Fruit fly (Drosophila melanogaster) whole organism, embryonic: ENCODE results near the gene CG43954.

Source experiments
- Ada2b ChIP-seq: fragments of 200-800 bp; sonication (Bioruptor generic); IDR thresholded peaks from 2 replicates; pipeline ENCODE4 v1.3.6; 2022; ENCODE audit warnings: missing biosample characterization, missing genetic modification characterization
- CG1024 ChIP-seq: fragments of 200-800 bp; sonication (Bioruptor generic); IDR thresholded peaks from 2 replicates; pipeline ENCODE4 v1.3.6; 2022; ENCODE audit warnings: missing biosample characterization, missing genetic modification characterization
- CG10431 ChIP-seq: fragments of 200-800 bp; sonication (Bioruptor generic); optimal IDR thresholded peaks from 3 replicates; lab custom pipeline; 2018; ENCODE audit warnings: missing biosample characterization, mild to moderate bottlenecking, missing genetic modification characterization
- CG10462 ChIP-seq: fragments of 200-800 bp; sonication (Bioruptor generic); optimal IDR thresholded peaks from 2 replicates; lab custom pipeline; 2016; ENCODE audit warnings: missing biosample characterization, missing genetic modification characterization
- CG13287 ChIP-seq: fragments of 200-800 bp; sonication (Bioruptor generic); IDR thresholded peaks from 2 replicates; pipeline ENCODE4 v1.3.6; 2022; ENCODE audit warnings: missing biosample characterization, missing genetic modification characterization; ENCODE audit not compliant: partially characterized antibody
- CG14860 ChIP-seq: fragments of 200-800 bp; sonication (Bioruptor generic); IDR thresholded peaks from 3 replicates; pipeline ENCODE4 v1.3.6; 2022; ENCODE audit warnings: missing biosample characterization, missing genetic modification characterization; ENCODE audit not compliant: partially characterized antibody
- CG15269 ChIP-seq: fragments of 200-800 bp; sonication (Bioruptor generic); optimal IDR thresholded peaks from 2 replicates; lab custom pipeline; 2018; ENCODE audit warnings: missing biosample characterization, mild to moderate bottlenecking, missing genetic modification characterization, moderate library complexity
- CG1647 ChIP-seq: fragments of 200-800 bp; sonication (Bioruptor generic); optimal IDR thresholded peaks from 3 replicates; lab custom pipeline; 2016; ENCODE audit warnings: missing biosample characterization, missing genetic modification characterization
- CG16863 ChIP-seq: fragments of 200-800 bp; sonication (Bioruptor generic); optimal IDR thresholded peaks from 3 replicates; lab custom pipeline; 2016; ENCODE audit warnings: missing biosample characterization, missing genetic modification characterization
- CG18619 ChIP-seq: fragments of 200-800 bp; sonication (Bioruptor generic); optimal IDR thresholded peaks from 3 replicates; lab custom pipeline; 2017; ENCODE audit warnings: missing biosample characterization, mild to moderate bottlenecking, missing genetic modification characterization
- CG18764 ChIP-seq: fragments of 200-800 bp; sonication (Bioruptor generic); optimal IDR thresholded peaks from 3 replicates; lab custom pipeline; 2016; ENCODE audit warnings: missing biosample characterization, missing genetic modification characterization
- CG2202 ChIP-seq: fragments of 200-800 bp; sonication (Bioruptor generic); optimal IDR thresholded peaks from 2 replicates; lab custom pipeline; 2018; ENCODE audit warnings: missing biosample characterization, mild to moderate bottlenecking, missing genetic modification characterization
- CG30403 ChIP-seq: fragments of 200-800 bp; sonication (Bioruptor generic); optimal IDR thresholded peaks from 3 replicates; lab custom pipeline; 2016; ENCODE audit warnings: missing biosample characterization, missing genetic modification characterization
- CG34224 ChIP-seq: fragments of 200-800 bp; sonication (Bioruptor generic); IDR thresholded peaks from 3 replicates; pipeline ENCODE4 v1.3.6; 2022; ENCODE audit warnings: missing biosample characterization, missing genetic modification characterization; ENCODE audit not compliant: partially characterized antibody
- CG4328 ChIP-seq: fragments of 200-800 bp; sonication (Bioruptor generic); optimal IDR thresholded peaks from 3 replicates; lab custom pipeline; 2017; ENCODE audit warnings: missing biosample characterization, missing genetic modification reagents, missing genetic modification characterization
- CG8089 ChIP-seq: fragments of 200-800 bp; sonication (Bioruptor generic); optimal IDR thresholded peaks from 3 replicates; lab custom pipeline; 2016; ENCODE audit warnings: missing biosample characterization, missing genetic modification characterization
- CG8290 ChIP-seq, 3 experiments: fragments of 200-800 bp; sonication (Bioruptor generic); optimal IDR thresholded peaks; 2 replicates each; lab custom pipeline; 2016 to 2019; ENCODE audit warnings: missing biosample characterization in 3 of 3, missing genetic modification characterization in 3 of 3, mild to moderate bottlenecking in 2 of 3, moderate library complexity in 1 of 3
- CG9609 ChIP-seq: fragments of 200-800 bp; sonication (Bioruptor generic); optimal IDR thresholded peaks from 3 replicates; lab custom pipeline; 2016; ENCODE audit warnings: missing biosample characterization, missing genetic modification characterization
- Camta ChIP-seq: fragments of 200-800 bp; sonication (Bioruptor generic); optimal IDR thresholded peaks from 2 replicates; lab custom pipeline; 2016; ENCODE audit warnings: missing biosample characterization, missing genetic modification characterization
- Dip3 ChIP-seq: fragments of 200-800 bp; sonication (Bioruptor generic); optimal IDR thresholded peaks from 3 replicates; lab custom pipeline; 2016; ENCODE audit warnings: missing biosample characterization, missing genetic modification characterization
- Drgx ChIP-seq: fragments of 200-800 bp; sonication (Bioruptor generic); IDR thresholded peaks from 2 replicates; pipeline ENCODE4 v1.3.6; 2022; ENCODE audit warnings: missing biosample characterization, missing genetic modification characterization
- Eip74EF ChIP-seq, 2 experiments: fragments of 200-800 bp in 1 of 2; fragments of >200 bp in 1 of 2; sonication (Bioruptor generic) in 1 of 2; optimal IDR thresholded peaks; 2 replicates each; lab custom pipeline; 2017 to 2019; ENCODE audit warnings: missing biosample characterization in 2 of 2, missing genetic modification characterization in 2 of 2, mild to moderate bottlenecking in 1 of 2, moderate library complexity in 1 of 2
- Ets97D ChIP-seq: fragments of 200-800 bp; sonication (Bioruptor generic); optimal IDR thresholded peaks from 3 replicates; lab custom pipeline; 2016; ENCODE audit warnings: missing biosample characterization, missing genetic modification characterization
- HHEX ChIP-seq: fragments of 200-800 bp; sonication (Bioruptor generic); optimal IDR thresholded peaks from 3 replicates; lab custom pipeline; 2017; ENCODE audit warnings: missing biosample characterization, mild to moderate bottlenecking, missing genetic modification characterization, missing genetic modification reagents
- Hr3 ChIP-seq: fragments of 200-800 bp; sonication (Bioruptor generic); optimal IDR thresholded peaks from 3 replicates; lab custom pipeline; 2016; ENCODE audit warnings: missing biosample characterization, missing genetic modification characterization
- Med ChIP-seq: fragments of 200-800 bp; sonication (Bioruptor generic); peaks from one replicate; lab custom pipeline; 2016; ENCODE audit warnings: missing biosample characterization, missing genetic modification characterization, mild to moderate bottlenecking, inconsistent platforms, moderate library complexity
- Mrtf ChIP-seq: fragments of 200-800 bp; sonication (Bioruptor generic); IDR thresholded peaks from 3 replicates; pipeline ENCODE4 v1.3.6; 2022; ENCODE audit warnings: missing biosample characterization, missing genetic modification characterization
- NC2β ChIP-seq: fragments of 200-800 bp; sonication (Bioruptor generic); optimal IDR thresholded peaks from 2 replicates; lab custom pipeline; 2016; ENCODE audit warnings: missing biosample characterization, missing genetic modification characterization
- Nf-YC ChIP-seq: fragments of 200-800 bp; optimal IDR thresholded peaks from 3 replicates; lab custom pipeline; 2019; ENCODE audit warnings: missing biosample characterization, mild to moderate bottlenecking, missing genetic modification characterization, moderate library complexity
- Rfx ChIP-seq: fragments of 200-800 bp; sonication (Bioruptor generic); IDR thresholded peaks from 2 replicates; pipeline ENCODE4 v1.3.6; 2022; ENCODE audit warnings: missing biosample characterization, missing genetic modification characterization
- Ssrp ChIP-seq: fragments of 200-800 bp; sonication (Bioruptor generic); optimal IDR thresholded peaks from 2 replicates; lab custom pipeline; 2018; ENCODE audit warnings: missing biosample characterization, mild to moderate bottlenecking, missing genetic modification characterization, moderate library complexity
- Tbp ChIP-seq: fragments of >200 bp; optimal IDR thresholded peaks from 2 replicates; lab custom pipeline; 2018; ENCODE audit warnings: missing biosample characterization, missing genetic modification characterization
- ab ChIP-seq: fragments of 200-800 bp; sonication (Bioruptor generic); optimal IDR thresholded peaks from 2 replicates; lab custom pipeline; 2016; ENCODE audit warnings: missing biosample characterization, missing genetic modification characterization
- abd-A ChIP-seq: fragments of 200-800 bp; sonication (Bioruptor generic); optimal IDR thresholded peaks from 3 replicates; lab custom pipeline; 2019; ENCODE audit warnings: missing biosample characterization, mild to moderate bottlenecking, missing genetic modification characterization, moderate library complexity
- ash1 ChIP-seq: fragments of 200-800 bp; sonication (Bioruptor generic); optimal IDR thresholded peaks from 2 replicates; lab custom pipeline; 2018; ENCODE audit warnings: missing biosample characterization, mild to moderate bottlenecking, missing genetic modification characterization
- crol ChIP-seq: fragments of 200-800 bp; sonication (Bioruptor generic); IDR thresholded peaks from 2 replicates; pipeline ENCODE4 v1.3.6; 2022; ENCODE audit warnings: missing biosample characterization, missing genetic modification characterization
- dm ChIP-seq: fragments of 200-800 bp; sonication (Bioruptor generic); optimal IDR thresholded peaks from 3 replicates; lab custom pipeline; 2016; ENCODE audit warnings: missing biosample characterization, missing genetic modification characterization
- exex ChIP-seq: fragments of 200-800 bp; sonication (Bioruptor generic); optimal IDR thresholded peaks from 4 replicates; lab custom pipeline; 2018; ENCODE audit warnings: missing biosample characterization, mild to moderate bottlenecking, missing genetic modification characterization, moderate library complexity
- ind ChIP-seq: fragments of 200-800 bp; sonication (Bioruptor generic); optimal IDR thresholded peaks from 3 replicates; lab custom pipeline; 2016; ENCODE audit warnings: missing biosample characterization, missing genetic modification characterization
- klu ChIP-seq: fragments of 200-800 bp; sonication (Bioruptor generic); IDR thresholded peaks from 2 replicates; pipeline ENCODE4 v1.3.6; 2022; ENCODE audit warnings: missing biosample characterization, missing genetic modification characterization
- luna ChIP-seq: fragments of 200-800 bp; sonication (Bioruptor generic); optimal IDR thresholded peaks from 2 replicates; lab custom pipeline; 2016; ENCODE audit warnings: missing biosample characterization, missing genetic modification characterization
- pan ChIP-seq, 4 experiments: fragments of >200 bp in 3 of 4; fragments of 200-800 bp in 1 of 4; sonication (Bioruptor generic) in 1 of 4; optimal IDR thresholded peaks in 3 of 4; IDR thresholded peaks in 1 of 4; 2 replicates each; pipeline versions ENCODE4 v1.3.6 to Lab custom; 2017 to 2022; ENCODE audit warnings: missing biosample characterization in 2 of 4, missing genetic modification characterization in 2 of 4, mixed read lengths in 1 of 4
- ro ChIP-seq: fragments of 200-800 bp; sonication (Bioruptor generic); IDR thresholded peaks from 2 replicates; pipeline ENCODE4 v1.3.6; 2022; ENCODE audit warnings: missing biosample characterization, missing genetic modification characterization
- row ChIP-seq: fragments of 200-800 bp; sonication (Bioruptor generic); IDR thresholded peaks from 3 replicates; pipeline ENCODE4 v1.3.6; 2022; ENCODE audit warnings: missing biosample characterization, missing genetic modification characterization
- scrt ChIP-seq: fragments of 200-800 bp; sonication (Bioruptor generic); optimal IDR thresholded peaks from 2 replicates; lab custom pipeline; 2018; ENCODE audit warnings: missing biosample characterization, mild to moderate bottlenecking, missing genetic modification characterization, moderate library complexity
- stc ChIP-seq: fragments of 200-800 bp; sonication (Bioruptor generic); IDR thresholded peaks from 2 replicates; pipeline ENCODE4 v1.3.6; 2022; ENCODE audit warnings: missing biosample characterization, missing genetic modification characterization
- vfl ChIP-seq: fragments of 200-800 bp; sonication (Bioruptor generic); optimal IDR thresholded peaks from 2 replicates; lab custom pipeline; 2016; ENCODE audit warnings: missing biosample characterization, missing genetic modification characterization
- wor ChIP-seq: fragments of 200-800 bp; sonication (Bioruptor generic); IDR thresholded peaks from 2 replicates; pipeline ENCODE4 v1.3.6; 2022; ENCODE audit warnings: missing biosample characterization, missing genetic modification characterization
- zen2 ChIP-seq: fragments of 200-800 bp; sonication (Bioruptor generic); IDR thresholded peaks from 3 replicates; pipeline ENCODE4 v1.3.6; 2022; ENCODE audit warnings: missing biosample characterization, missing genetic modification characterization; ENCODE audit not compliant: partially characterized antibody
- zf30C ChIP-seq: fragments of 200-800 bp; sonication (Bioruptor generic); optimal IDR thresholded peaks from 3 replicates; lab custom pipeline; 2018; ENCODE audit warnings: missing biosample characterization, mild to moderate bottlenecking, missing genetic modification characterization

The CG43954 gene

dm6 chr3L:16640509-16641068, 70.9 kb downstream of the CG43954 start (continued):
- TF ChIP-seq dm (no peak), ind (GFP tag; lab: Kevin White, UChicago) (no peak), wor (GFP tag; lab: Robert Waterston, UW) (no peak), exex (tag; lab: Kevin White, UChicago) (no peak), CG2202 (tag; lab: Kevin White, UChicago) (peak; percentile 76), CG18764 (GFP tag; lab: Kevin White, UChicago) (peak; percentile 35), CG15269 (tag; lab: Kevin White, UChicago) (no peak), vfl (GFP tag; lab: Kevin White, UChicago) (no peak), CG8290 (GFP tag; optimal IDR thresholded peaks at IDR 0.05; lab: Kevin White, UChicago) (peak; percentile 33), CG8290 (tag; optimal IDR thresholded peaks at IDR 0.05; lab: Kevin White, UChicago) (no peak), CG1647 (GFP tag; lab: Kevin White, UChicago) (no peak), CG13287 (GFP tag; lab: Robert Waterston, UW) (no peak), HHEX (no peak), Mrtf (no peak), CG9609 (GFP tag; lab: Kevin White, UChicago) (no peak), Med (no peak), CG34224 (no peak), Eip74EF (GFP tag; optimal IDR thresholded peaks at IDR 0.05; lab: Kevin White, UChicago) (no peak), ash1 (GFP tag; lab: Kevin White, UChicago) (no peak), crol (GFP tag; lab: Robert Waterston, UW) (peak; percentile 54), NC2β (GFP tag; lab: Kevin White, UChicago) (no peak), CG14860 (no peak), CG30403 (no peak), Ets97D (GFP tag; lab: Kevin White, UChicago) (no peak), Tbp (GFP tag; lab: Kevin White, UChicago) (no peak), CG1024 (GFP tag; lab: Robert Waterston, UW) (no peak), ro (GFP tag; lab: Robert Waterston, UW) (no peak), luna (GFP tag; lab: Kevin White, UChicago) (no peak), Ssrp (tag; lab: Kevin White, UChicago) (no peak), pan (optimal IDR thresholded peaks at IDR 0.05; lab: Kevin White, UChicago) (no peak), pan (GFP tag; optimal IDR thresholded peaks at IDR 0.05 in 1 of 2, IDR thresholded peaks at IDR 0.05 in 1 of 2) (peak in 1 of 2 experiments; percentile 13), Dip3 (GFP tag; lab: Kevin White, UChicago) (no peak), ab (GFP tag; lab: Kevin White, UChicago) (no peak), Rfx (no peak), zf30C (no peak), CG4328 (GFP tag; lab: Kevin White, UChicago) (no peak), Nf-YC (tag; lab: Kevin White, UChicago) (no peak), zen2 (no peak), Ada2b (GFP tag; lab: Robert Waterston, UW) (no peak), klu (GFP tag; lab: Robert Waterston, UW) (no peak), scrt (GFP tag; lab: Kevin White, UChicago) (no peak), stc (GFP tag; lab: Robert Waterston, UW) (peak; percentile 12; the same call in 1 of the 2 replicates), CG16863 (GFP tag; lab: Kevin White, UChicago) (no peak), CG8089 (GFP tag; lab: Kevin White, UChicago) (no peak), Drgx (GFP tag; lab: Robert Waterston, UW) (no peak), Hr3 (GFP tag; lab: Kevin White, UChicago) (no peak), CG18619 (GFP tag; lab: Kevin White, UChicago) (peak; percentile 15), Camta (GFP tag; lab: Kevin White, UChicago) (no peak), CG10462 (GFP tag; lab: Kevin White, UChicago) (peak; percentile 31), abd-A (tag; lab: Kevin White, UChicago) (no peak), CG10431 (GFP tag; lab: Kevin White, UChicago) (no peak), row (GFP tag; lab: Robert Waterston, UW) (no peak)
